Worm (Caenorhabditis elegans) whole organism, mixed stage, embryonic: ENCODE data around the gene Y97E10AR.8.

Source experiments
- ces-1 ChIP-seq: fragments of 150-350 bp; optimal IDR thresholded peaks from 2 replicates; lab custom pipeline; 2014; ENCODE audit warnings: missing biosample characterization, missing genetic modification reagents, missing genetic modification characterization
- elt-3 ChIP-seq: fragments of 150-350 bp; optimal IDR thresholded peaks from 2 replicates; lab custom pipeline; 2014; ENCODE audit warnings: missing biosample characterization, missing genetic modification characterization
- pha-4 ChIP-seq: fragments of 150-350 bp; optimal IDR thresholded peaks from 2 replicates; lab custom pipeline; 2018; ENCODE audit warnings: missing biosample characterization, missing genetic modification reagents, missing genetic modification characterization
- ztf-11 ChIP-seq: fragments of 150-350 bp; optimal IDR thresholded peaks from 2 replicates; lab custom pipeline; 2014; ENCODE audit warnings: missing biosample characterization, missing genetic modification characterization

DNA sequence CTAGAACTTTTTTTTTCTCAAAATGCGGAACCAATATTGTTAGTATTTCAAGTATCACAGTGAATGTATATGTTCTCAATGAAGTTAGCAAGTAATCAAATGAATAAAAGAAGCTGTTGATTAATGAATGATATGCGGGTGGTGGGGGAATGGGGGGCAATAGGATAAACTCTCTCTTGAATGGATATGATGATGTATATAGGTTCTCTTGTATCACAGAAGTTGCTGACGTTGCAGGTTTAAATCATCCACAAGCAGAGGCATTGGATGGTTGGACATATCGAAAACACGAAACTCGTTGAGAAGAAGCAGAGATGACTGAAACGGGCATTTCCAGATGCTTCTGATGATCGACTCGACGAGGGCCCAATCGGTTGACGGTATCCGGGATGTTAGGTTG, 34.5 kb downstream of the Y97E10AR.8 start:
- TF ChIP-seq pha-4 (tag; lab: Kevin White, UChicago) (no peak), ces-1 (GFP tag; lab: Kevin White, UChicago) (no peak), elt-3 (tag; lab: Kevin White, UChicago) (no peak), ztf-11 (tag; lab: Kevin White, UChicago) (no peak)
